Fruit fly (Drosophila melanogaster) whole organism, embryonic: ENCODE results near the gene CG1979.

Source experiments
- ATbp ChIP-seq: fragments of 200-800 bp; sonication (Bioruptor generic); optimal IDR thresholded peaks from 2 replicates; lab custom pipeline; 2017; ENCODE audit warnings: missing biosample characterization, mild to moderate bottlenecking, missing genetic modification characterization, missing genetic modification reagents
- Atf3 ChIP-seq: fragments of 200-800 bp; sonication (Bioruptor generic); optimal IDR thresholded peaks from 3 replicates; lab custom pipeline; 2016; ENCODE audit warnings: missing biosample characterization, missing genetic modification characterization
- B-H2 ChIP-seq: fragments of 200-800 bp; sonication (Bioruptor generic); optimal IDR thresholded peaks from 2 replicates; lab custom pipeline; 2018; ENCODE audit warnings: missing biosample characterization, mild to moderate bottlenecking, missing genetic modification characterization
- BtbVII ChIP-seq: fragments of 200-800 bp; sonication (Bioruptor generic); optimal IDR thresholded peaks from 3 replicates; lab custom pipeline; 2017; ENCODE audit warnings: missing biosample characterization, mild to moderate bottlenecking, missing genetic modification characterization
- CG1024 ChIP-seq: fragments of 200-800 bp; sonication (Bioruptor generic); IDR thresholded peaks from 2 replicates; pipeline ENCODE4 v1.3.6; 2022; ENCODE audit warnings: missing biosample characterization, missing genetic modification characterization
- CG10543 ChIP-seq: fragments of 200-800 bp; sonication (Bioruptor generic); optimal IDR thresholded peaks from 3 replicates; lab custom pipeline; 2017; ENCODE audit warnings: missing biosample characterization, mild to moderate bottlenecking, missing genetic modification characterization, moderate library complexity
- CG11504 ChIP-seq: fragments of 200-800 bp; sonication (Bioruptor generic); optimal IDR thresholded peaks from 3 replicates; lab custom pipeline; 2019; ENCODE audit warnings: missing biosample characterization, mild to moderate bottlenecking, missing genetic modification characterization, moderate library complexity
- CG11696 ChIP-seq: fragments of 200-800 bp; sonication (Bioruptor generic); IDR thresholded peaks from 2 replicates; pipeline ENCODE4 v1.3.6; 2022; ENCODE audit warnings: missing biosample characterization, missing genetic modification characterization
- CG12942 ChIP-seq: fragments of 200-800 bp; sonication (Bioruptor generic); optimal IDR thresholded peaks from 3 replicates; lab custom pipeline; 2016; ENCODE audit warnings: missing biosample characterization, missing genetic modification characterization
- CG13424 ChIP-seq: fragments of 200-800 bp; sonication (Bioruptor generic); optimal IDR thresholded peaks from 2 replicates; lab custom pipeline; 2019; ENCODE audit warnings: missing biosample characterization, mild to moderate bottlenecking, missing genetic modification characterization, moderate library complexity
- CG13894 ChIP-seq: fragments of 200-800 bp; sonication (Bioruptor generic); optimal IDR thresholded peaks from 3 replicates; lab custom pipeline; 2018; ENCODE audit warnings: missing biosample characterization, mild to moderate bottlenecking, missing genetic modification characterization, moderate library complexity
- CG17361 ChIP-seq: fragments of 200-800 bp; sonication (Bioruptor generic); IDR thresholded peaks from 3 replicates; pipeline ENCODE4 v1.3.6; 2022; ENCODE audit warnings: missing biosample characterization, missing genetic modification characterization
- CG17385 ChIP-seq: fragments of 200-800 bp; sonication (Bioruptor generic); optimal IDR thresholded peaks from 3 replicates; lab custom pipeline; 2018; ENCODE audit warnings: missing biosample characterization, mild to moderate bottlenecking, missing genetic modification characterization
- CG2875 ChIP-seq: fragments of 200-800 bp; sonication (Bioruptor generic); optimal IDR thresholded peaks from 2 replicates; lab custom pipeline; 2017; ENCODE audit warnings: missing biosample characterization, mild to moderate bottlenecking, missing genetic modification characterization, missing genetic modification reagents
- CG30431 ChIP-seq: fragments of 200-800 bp; sonication (Bioruptor generic); optimal IDR thresholded peaks from 2 replicates; lab custom pipeline; 2017; ENCODE audit warnings: missing biosample characterization, missing genetic modification characterization
- CG31388 ChIP-seq: fragments of 200-800 bp; sonication (Bioruptor generic); optimal IDR thresholded peaks from 2 replicates; lab custom pipeline; 2016; ENCODE audit warnings: missing biosample characterization, missing genetic modification characterization
- CG31441 ChIP-seq: fragments of 200-800 bp; sonication (Bioruptor generic); IDR thresholded peaks from 2 replicates; pipeline ENCODE4 v1.3.6; 2022; ENCODE audit warnings: missing biosample characterization, missing genetic modification characterization
- CG32767 ChIP-seq: fragments of 200-800 bp; sonication (Bioruptor generic); IDR thresholded peaks from 2 replicates; pipeline ENCODE4 v1.3.6; 2022; ENCODE audit warnings: missing biosample characterization, missing genetic modification characterization
- CG3726 ChIP-seq: fragments of 200-800 bp; sonication (Bioruptor generic); IDR thresholded peaks from 3 replicates; pipeline ENCODE4, ENCODE4 v1.3.6; 2022; ENCODE audit warnings: missing biosample characterization, missing genetic modification characterization
- CG4282 ChIP-seq: fragments of 200-800 bp; sonication (Bioruptor generic); optimal IDR thresholded peaks from 2 replicates; lab custom pipeline; 2016; ENCODE audit warnings: missing biosample characterization, missing genetic modification characterization
- CG4617 ChIP-seq: fragments of 200-800 bp; sonication (Bioruptor generic); optimal IDR thresholded peaks from 3 replicates; lab custom pipeline; 2016; ENCODE audit warnings: missing biosample characterization, missing genetic modification characterization, borderline replicate concordance
- CG4707 ChIP-seq: fragments of 200-800 bp; sonication (Bioruptor generic); optimal IDR thresholded peaks from 2 replicates; lab custom pipeline; 2018; ENCODE audit warnings: missing biosample characterization, mild to moderate bottlenecking, missing genetic modification characterization, moderate library complexity
- CG6254 ChIP-seq: fragments of 200-800 bp; sonication (Bioruptor generic); optimal IDR thresholded peaks from 3 replicates; lab custom pipeline; 2017; ENCODE audit warnings: mild to moderate bottlenecking, missing biosample characterization, missing genetic modification reagents, missing genetic modification characterization
- CrebB ChIP-seq: fragments of 200-800 bp; sonication (Bioruptor generic); optimal IDR thresholded peaks from 3 replicates; lab custom pipeline; 2018; ENCODE audit warnings: missing biosample characterization, mild to moderate bottlenecking, missing genetic modification characterization
- Drgx ChIP-seq: fragments of 200-800 bp; sonication (Bioruptor generic); IDR thresholded peaks from 2 replicates; pipeline ENCODE4 v1.3.6; 2022; ENCODE audit warnings: missing biosample characterization, missing genetic modification characterization
- Ets97D ChIP-seq: fragments of 200-800 bp; sonication (Bioruptor generic); optimal IDR thresholded peaks from 3 replicates; lab custom pipeline; 2016; ENCODE audit warnings: missing biosample characterization, missing genetic modification characterization
- Gsc ChIP-seq: fragments of 200-800 bp; sonication (Bioruptor generic); IDR thresholded peaks from 2 replicates; pipeline ENCODE4 v1.3.6; 2022; ENCODE audit warnings: missing biosample characterization, missing genetic modification characterization
- Hmr ChIP-seq: fragments of 200-800 bp; sonication (Bioruptor generic); optimal IDR thresholded peaks from 3 replicates; lab custom pipeline; 2017; ENCODE audit warnings: mild to moderate bottlenecking, missing biosample characterization, missing genetic modification reagents, missing genetic modification characterization
- Lpt ChIP-seq: fragments of >200 bp; optimal IDR thresholded peaks from 2 replicates; lab custom pipeline; 2018; ENCODE audit warnings: missing biosample characterization, missing genetic modification characterization
- Nf-YA ChIP-seq: fragments of 200-800 bp; sonication (Bioruptor generic); IDR thresholded peaks from 2 replicates; pipeline ENCODE4 v1.3.6; 2022; ENCODE audit warnings: missing biosample characterization, missing genetic modification characterization
- Optix ChIP-seq: fragments of 200-800 bp; sonication (Bioruptor generic); IDR thresholded peaks from 3 replicates; pipeline ENCODE4 v1.3.6; 2022; ENCODE audit warnings: missing biosample characterization, missing genetic modification characterization
- Trl ChIP-seq, 3 experiments: fragments of >200 bp in 2 of 3; fragments of 200-800 bp in 1 of 3; sonication (Bioruptor generic) in 1 of 3; optimal IDR thresholded peaks; 2 replicates in 1 of 3; 3 replicates in 2 of 3; lab custom pipeline; 2016 to 2017; ENCODE audit warnings: missing biosample characterization in 1 of 3, missing genetic modification characterization in 1 of 3
- Vsx1 ChIP-seq: fragments of 200-800 bp; sonication (Bioruptor generic); optimal IDR thresholded peaks from 2 replicates; lab custom pipeline; 2017; ENCODE audit warnings: missing biosample characterization, mild to moderate bottlenecking, missing genetic modification characterization, missing genetic modification reagents
- croc ChIP-seq: fragments of 200-800 bp; sonication (Bioruptor generic); conservative IDR thresholded peaks from 3 replicates; pipeline ENCODE4 v1.3.6; 2022; ENCODE audit warnings: missing biosample characterization, missing genetic modification characterization
- dan ChIP-seq: fragments of 200-800 bp; sonication (Bioruptor generic); IDR thresholded peaks from 2 replicates; pipeline ENCODE4 v1.3.6; 2022; ENCODE audit warnings: missing biosample characterization, missing genetic modification characterization
- exex ChIP-seq: fragments of 200-800 bp; sonication (Bioruptor generic); optimal IDR thresholded peaks from 4 replicates; lab custom pipeline; 2018; ENCODE audit warnings: missing biosample characterization, mild to moderate bottlenecking, missing genetic modification characterization, moderate library complexity
- gcm ChIP-seq: fragments of 200-800 bp; sonication (Bioruptor generic); optimal IDR thresholded peaks from 2 replicates; lab custom pipeline; 2019; ENCODE audit warnings: missing biosample characterization, mild to moderate bottlenecking, missing genetic modification characterization, moderate library complexity
- knrl ChIP-seq: fragments of 200-800 bp; sonication (Bioruptor generic); IDR thresholded peaks from 3 replicates; pipeline ENCODE4 v1.3.6; 2022; ENCODE audit warnings: missing biosample characterization, missing genetic modification characterization; ENCODE audit not compliant: partially characterized antibody
- maf-S ChIP-seq: fragments of 200-800 bp; sonication (Bioruptor generic); optimal IDR thresholded peaks from 2 replicates; lab custom pipeline; 2016; ENCODE audit warnings: missing biosample characterization, missing genetic modification characterization
- onecut ChIP-seq: fragments of 200-800 bp; sonication (Bioruptor generic); IDR thresholded peaks from 2 replicates; pipeline ENCODE4 v1.3.6; 2022; ENCODE audit warnings: missing biosample characterization, missing genetic modification characterization
- prd ChIP-seq, 3 experiments: fragments of >200 bp in 2 of 3; fragments of 200-800 bp in 1 of 3; sonication (Bioruptor generic) in 1 of 3; optimal IDR thresholded peaks in 2 of 3; IDR thresholded peaks in 1 of 3; 2 replicates in 2 of 3; 3 replicates in 1 of 3; pipeline versions ENCODE4 v1.3.6 to Lab custom; 2017 to 2022; ENCODE audit warnings: missing biosample characterization in 1 of 3, missing genetic modification characterization in 1 of 3
- pum ChIP-seq: fragments of 200-800 bp; sonication (Bioruptor generic); optimal IDR thresholded peaks from 2 replicates; lab custom pipeline; 2016; ENCODE audit warnings: missing biosample characterization, missing genetic modification characterization
- row ChIP-seq: fragments of 200-800 bp; sonication (Bioruptor generic); IDR thresholded peaks from 3 replicates; pipeline ENCODE4 v1.3.6; 2022; ENCODE audit warnings: missing biosample characterization, missing genetic modification characterization
- salm ChIP-seq: fragments of 200-800 bp; sonication (Bioruptor generic); optimal IDR thresholded peaks from 2 replicates; lab custom pipeline; 2018; ENCODE audit warnings: missing biosample characterization, mild to moderate bottlenecking, missing genetic modification characterization
- shn ChIP-seq: fragments of 200-800 bp; sonication (Bioruptor generic); optimal IDR thresholded peaks from 3 replicates; lab custom pipeline; 2016; ENCODE audit warnings: missing biosample characterization, missing genetic modification characterization
- tup ChIP-seq: fragments of 200-800 bp; sonication (Bioruptor generic); optimal IDR thresholded peaks from 2 replicates; lab custom pipeline; 2016; ENCODE audit warnings: missing biosample characterization, mild to moderate bottlenecking, missing genetic modification characterization, moderate library complexity
- tx ChIP-seq: fragments of 200-800 bp; sonication (Bioruptor generic); optimal IDR thresholded peaks from 2 replicates; lab custom pipeline; 2016; ENCODE audit warnings: missing biosample characterization, missing genetic modification characterization
- vnd ChIP-seq: fragments of 200-800 bp; sonication (Bioruptor generic); IDR thresholded peaks from 3 replicates; pipeline ENCODE4 v1.3.6; 2022; ENCODE audit warnings: missing biosample characterization, missing genetic modification characterization; ENCODE audit not compliant: partially characterized antibody
- zen ChIP-seq: fragments of 200-800 bp; sonication (Bioruptor generic); optimal IDR thresholded peaks from 3 replicates; lab custom pipeline; 2018; ENCODE audit warnings: missing biosample characterization, mild to moderate bottlenecking, missing genetic modification characterization, moderate library complexity
- zen2 ChIP-seq: fragments of 200-800 bp; sonication (Bioruptor generic); IDR thresholded peaks from 3 replicates; pipeline ENCODE4 v1.3.6; 2022; ENCODE audit warnings: missing biosample characterization, missing genetic modification characterization; ENCODE audit not compliant: partially characterized antibody

The CG1979 gene

dm6 chr3R:7075712-7076183, 21.4 kb downstream of the CG1979 start (continued):
- TF ChIP-seq tup (GFP tag; lab: Kevin White, UChicago) (peak; percentile 67), row (GFP tag; lab: Robert Waterston, UW) (no peak), CG11504 (tag; lab: Kevin White, UChicago) (peak; percentile 94), gcm (GFP tag; lab: Kevin White, UChicago) (peak; percentile 81), prd (optimal IDR thresholded peaks at IDR 0.05; lab: Kevin White, UChicago) (no peak), prd (GFP tag; IDR thresholded peaks at IDR 0.05; lab: Robert Waterston, UW) (no peak), Trl (optimal IDR thresholded peaks at IDR 0.05; lab: Kevin White, UChicago) (peak in 1 of 2 experiments; percentile 4), Trl (GFP tag; optimal IDR thresholded peaks at IDR 0.05; lab: Kevin White, UChicago) (peak; percentile 88), pum (GFP tag; lab: Kevin White, UChicago) (peak; percentile 81), Drgx (GFP tag; lab: Robert Waterston, UW) (no peak), B-H2 (GFP tag; lab: Kevin White, UChicago) (peak; percentile 65), zen2 (GFP tag; lab: Robert Waterston, UW) (no peak), dan (GFP tag; lab: Robert Waterston, UW) (no peak), tx (GFP tag; lab: Kevin White, UChicago) (peak; percentile 89), Vsx1 (GFP tag; lab: Kevin White, UChicago) (peak; percentile 85), CG11696 (GFP tag; lab: Robert Waterston, UW) (no peak), CG31441 (GFP tag; lab: Robert Waterston, UW) (no peak), CG4282 (GFP tag; lab: Kevin White, UChicago) (peak; percentile 78), CrebB (tag; lab: Kevin White, UChicago) (peak; percentile 77), Gsc (GFP tag; lab: Robert Waterston, UW) (no peak), CG13894 (tag; lab: Kevin White, UChicago) (peak; percentile 87), zen (tag; lab: Kevin White, UChicago) (peak; percentile 90), Lpt (GFP tag; lab: Kevin White, UChicago) (no peak), CG1024 (GFP tag; lab: Robert Waterston, UW) (no peak), CG12942 (peak; percentile 77), BtbVII (peak; percentile 91), croc (GFP tag; lab: Robert Waterston, UW) (peak; percentile 77), onecut (GFP tag; lab: Robert Waterston, UW) (peak; percentile 84), shn (GFP tag; lab: Kevin White, UChicago) (peak; percentile 88), CG31388 (GFP tag; lab: Kevin White, UChicago) (peak; percentile 70), CG32767 (GFP tag; lab: Robert Waterston, UW) (no peak), CG4707 (GFP tag; lab: Kevin White, UChicago) (peak; percentile 80), CG17361 (no peak), Ets97D (GFP tag; lab: Kevin White, UChicago) (peak; percentile 71), CG3726 (GFP tag; lab: Robert Waterston, UW) (no peak), Atf3 (GFP tag; lab: Kevin White, UChicago) (peak; percentile 81), knrl (GFP tag; lab: Robert Waterston, UW) (no peak), CG2875 (GFP tag; lab: Kevin White, UChicago) (peak; percentile 75), Nf-YA (GFP tag; lab: Robert Waterston, UW) (no peak), Hmr (GFP tag; lab: Kevin White, UChicago) (peak; percentile 92), CG17385 (GFP tag; lab: Kevin White, UChicago) (peak; percentile 86), vnd (GFP tag; lab: Robert Waterston, UW) (no peak), CG6254 (GFP tag; lab: Kevin White, UChicago) (peak; percentile 80), CG30431 (peak; percentile 77), ATbp (GFP tag; lab: Kevin White, UChicago) (peak; percentile 91), maf-S (peak; percentile 83), salm (peak; percentile 63), CG4617 (GFP tag; lab: Kevin White, UChicago) (peak; percentile 48), Optix (GFP tag; lab: Robert Waterston, UW) (no peak), CG10543 (peak; percentile 80), CG13424 (tag; lab: Kevin White, UChicago) (peak; percentile 88), exex (tag; lab: Kevin White, UChicago) (peak; percentile 76)
